Worm (Caenorhabditis elegans) whole organism, L4 larva: Measurements from ENCODE around the gene grd-5.

Source experiments
- ctbp-1 ChIP-seq: fragments of 200-800 bp; sonication (Bioruptor generic); IDR thresholded peaks from 2 replicates; pipeline ENCODE4 v1.3.6; 2022; ENCODE audit warnings: missing genetic modification reagents, missing genetic modification characterization, missing compliant biosample characterization
- lin-13 ChIP-seq: fragments of 150-350 bp; optimal IDR thresholded peaks from 2 replicates; lab custom pipeline; 2014; ENCODE audit warnings: missing biosample characterization, missing genetic modification reagents, missing genetic modification characterization
- lin-15B ChIP-seq: fragments of 150-350 bp; sonication (generic microtip); optimal IDR thresholded peaks from 3 replicates; lab custom pipeline; 2014; ENCODE audit warnings: missing biosample characterization, missing genetic modification characterization
- mes-2 ChIP-seq: sonication (generic microtip); optimal IDR thresholded peaks from 2 replicates; lab custom pipeline; 2016; ENCODE audit warnings: missing genotype, mild to moderate bottlenecking, missing genetic modification characterization, missing compliant biosample characterization; ENCODE audit not compliant: poor library complexity, severe bottlenecking
- nhr-102 ChIP-seq: sonication (generic microtip); optimal IDR thresholded peaks from 2 replicates; lab custom pipeline; 2016; ENCODE audit warnings: mild to moderate bottlenecking, missing genetic modification characterization, moderate library complexity, missing compliant biosample characterization
- spr-3 ChIP-seq: fragments of 200-800 bp; sonication (Bioruptor generic); optimal IDR thresholded peaks from 2 replicates; lab custom pipeline; 2018; ENCODE audit warnings: mild to moderate bottlenecking, missing genetic modification characterization, missing compliant biosample characterization

DNA sequence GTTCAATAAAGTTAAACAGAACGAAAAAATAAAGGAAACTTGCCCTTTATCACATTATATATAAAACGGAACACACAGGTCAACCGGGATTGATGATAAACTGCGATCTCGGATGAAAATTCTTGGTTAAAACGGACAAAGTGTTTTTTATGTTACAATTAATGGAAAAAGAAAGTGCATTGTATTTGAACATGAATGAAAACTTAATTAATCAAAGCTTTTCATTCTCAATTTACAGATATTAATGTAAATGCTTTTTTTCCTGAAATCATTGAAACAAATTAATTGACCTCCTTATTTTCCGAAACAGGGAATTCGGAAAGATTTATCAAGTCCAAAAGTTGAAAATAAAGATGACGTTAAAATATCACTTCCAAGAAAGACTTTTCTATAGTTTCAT is 17.4 kb upstream of the grd-5 start, which contains the start of gene F41E6.8:
- TF ChIP-seq nhr-102 (tag; lab: Kevin White, UChicago) (no peak), lin-15B (tag; lab: Kevin White, UChicago) (no peak), mes-2 (no peak), lin-13 (GFP tag; lab: Kevin White, UChicago) (no peak), ctbp-1 (GFP tag; lab: Robert Waterston, UW) (no peak), spr-3 (no peak)
